Worm (Caenorhabditis elegans) whole organism, L1 larva: Measurements from ENCODE around the gene mttu-1.
A peak's percentile ranks its signal among the peaks of the same experiment; 100 is the strongest.

Experiments used
- C04F5.9 ChIP-seq: sonication (generic microtip); optimal IDR thresholded peaks from 2 replicates; lab custom pipeline; 2016; ENCODE audit warnings: missing genetic modification characterization, missing compliant biosample characterization
- C16A3.4 ChIP-seq: fragments of 150-350 bp; optimal IDR thresholded peaks from 2 replicates; lab custom pipeline; 2014; ENCODE audit warnings: missing biosample characterization, missing genetic modification characterization
- F16B12.6 ChIP-seq: fragments of 150-350 bp; optimal IDR thresholded peaks from 2 replicates; lab custom pipeline; 2014; ENCODE audit warnings: missing biosample characterization, missing genetic modification characterization
- aha-1 ChIP-seq: fragments of 150-350 bp; optimal IDR thresholded peaks from 2 replicates; lab custom pipeline; 2014; ENCODE audit warnings: missing biosample characterization, missing genetic modification characterization
- ceh-63 ChIP-seq: fragments of 200-800 bp; sonication (Bioruptor generic); optimal IDR thresholded peaks from 2 replicates; lab custom pipeline; 2018; ENCODE audit warnings: mild to moderate bottlenecking, missing genetic modification characterization, missing compliant biosample characterization
- ceh-8 ChIP-seq: fragments of 200-800 bp; sonication (Bioruptor generic); optimal IDR thresholded peaks from 2 replicates; lab custom pipeline; 2018; ENCODE audit warnings: mild to moderate bottlenecking, missing genetic modification characterization, moderate library complexity, missing compliant biosample characterization
- ceh-88 ChIP-seq: fragments of 200-800 bp; sonication (Bioruptor generic); IDR thresholded peaks from 2 replicates; pipeline ENCODE4 v1.3.6; 2022; ENCODE audit warnings: missing genetic modification characterization, missing compliant biosample characterization
- dpl-1 ChIP-seq, 3 experiments: fragments of 150-350 bp in 2 of 3; sonication (generic microtip) in 1 of 3; optimal IDR thresholded peaks; 2 replicates each; lab custom pipeline; 2014 to 2017; ENCODE audit warnings: missing biosample characterization in 3 of 3, missing genetic modification characterization in 3 of 3, missing genetic modification reagents in 3 of 3
- dsc-1 ChIP-seq: sonication (generic microtip); optimal IDR thresholded peaks from 2 replicates; lab custom pipeline; 2016; ENCODE audit warnings: mild to moderate bottlenecking, missing genetic modification characterization, missing compliant biosample characterization
- efl-1 ChIP-seq, 4 experiments: fragments of 150-350 bp; optimal IDR thresholded peaks in 3 of 4; peaks in 1 of 4; 1 replicate in 1 of 4; 2 replicates in 3 of 4; lab custom pipeline; 2014; ENCODE audit warnings: missing biosample characterization in 2 of 4, missing genetic modification characterization in 2 of 4, missing genetic modification reagents in 2 of 4
- egl-27 ChIP-seq, 2 experiments: fragments of 150-350 bp in 1 of 2; sonication (generic microtip); optimal IDR thresholded peaks; 3 replicates each; lab custom pipeline; 2017 to 2018; ENCODE audit warnings: missing biosample characterization in 2 of 2, missing genetic modification characterization in 2 of 2, missing genetic modification reagents in 2 of 2
- elt-2 ChIP-seq: sonication (generic microtip); optimal IDR thresholded peaks from 2 replicates; lab custom pipeline; 2016; ENCODE audit warnings: missing genetic modification characterization, mild to moderate bottlenecking, inconsistent platforms, missing compliant biosample characterization, missing genetic modification reagents
- fkh-10 ChIP-seq: sonication (generic microtip); optimal IDR thresholded peaks from 2 replicates; lab custom pipeline; 2017; ENCODE audit warnings: missing biosample characterization, missing genetic modification reagents, missing genetic modification characterization
- fkh-4 ChIP-seq: sonication (generic microtip); optimal IDR thresholded peaks from 2 replicates; lab custom pipeline; 2016; ENCODE audit warnings: missing compliant biosample characterization, missing genetic modification characterization, borderline replicate concordance
- fkh-8 ChIP-seq: sonication (generic microtip); optimal IDR thresholded peaks from 2 replicates; lab custom pipeline; 2016; ENCODE audit warnings: mild to moderate bottlenecking, missing genetic modification characterization, missing compliant biosample characterization
- grh-1 ChIP-seq: fragments of 200-800 bp; sonication (Bioruptor generic); IDR thresholded peaks from 2 replicates; pipeline ENCODE4 v1.3.6; 2022; ENCODE audit warnings: missing genetic modification reagents, missing genetic modification characterization, missing compliant biosample characterization
- hlh-17 ChIP-seq: fragments of 200-800 bp; sonication (Bioruptor generic); optimal IDR thresholded peaks from 2 replicates; lab custom pipeline; 2018; ENCODE audit warnings: missing genetic modification characterization, mild to moderate bottlenecking, missing compliant biosample characterization, moderate library complexity, borderline replicate concordance
- isw-1 ChIP-seq: fragments of 200-800 bp; sonication (Bioruptor generic); IDR thresholded peaks from 2 replicates; pipeline ENCODE4 v1.3.6; 2022; ENCODE audit warnings: missing genetic modification characterization, missing compliant biosample characterization
- jun-1 ChIP-seq: fragments of 150-350 bp; optimal IDR thresholded peaks from 2 replicates; lab custom pipeline; 2014; ENCODE audit warnings: missing biosample characterization, missing genetic modification reagents, missing genetic modification characterization
- lin-13 ChIP-seq: fragments of 150-350 bp; optimal IDR thresholded peaks from 2 replicates; lab custom pipeline; 2014; ENCODE audit warnings: missing biosample characterization, missing genetic modification reagents, missing genetic modification characterization
- lin-14 ChIP-seq: fragments of 200-800 bp; sonication (Bioruptor generic); optimal IDR thresholded peaks from 2 replicates; lab custom pipeline; 2018; ENCODE audit warnings: mild to moderate bottlenecking, missing genetic modification characterization, moderate library complexity, missing compliant biosample characterization
- lin-15B ChIP-seq: fragments of 150-350 bp; sonication (generic microtip); optimal IDR thresholded peaks from 3 replicates; lab custom pipeline; 2014; ENCODE audit warnings: missing biosample characterization, missing genetic modification characterization
- lin-35 ChIP-seq, 2 experiments: fragments of 150-350 bp; optimal IDR thresholded peaks; 2 replicates each; lab custom pipeline; 2014; ENCODE audit warnings: missing biosample characterization in 2 of 2, missing genetic modification characterization in 2 of 2, missing genetic modification reagents in 2 of 2
- lin-39 ChIP-seq: fragments of 150-350 bp; optimal IDR thresholded peaks from 2 replicates; lab custom pipeline; 2014; ENCODE audit warnings: missing biosample characterization, missing genetic modification reagents, missing genetic modification characterization
- lir-3 ChIP-seq: sonication (generic microtip); optimal IDR thresholded peaks from 2 replicates; lab custom pipeline; 2016; ENCODE audit warnings: mild to moderate bottlenecking, missing genetic modification characterization, moderate library complexity, missing compliant biosample characterization; ENCODE audit not compliant: poor library complexity
- mdl-1 ChIP-seq, 2 experiments: fragments of 150-350 bp; optimal IDR thresholded peaks; 2 replicates each; lab custom pipeline; 2014 to 2017; ENCODE audit warnings: missing biosample characterization in 2 of 2, missing genetic modification characterization in 2 of 2, inconsistent platforms in 1 of 2
- mef-2 ChIP-seq: fragments of 150-350 bp; optimal IDR thresholded peaks from 2 replicates; lab custom pipeline; 2014; ENCODE audit warnings: missing biosample characterization, missing genetic modification characterization
- mep-1 ChIP-seq: fragments of 150-350 bp; optimal IDR thresholded peaks from 2 replicates; lab custom pipeline; 2014; ENCODE audit warnings: missing biosample characterization, missing genetic modification characterization
- nhr-11 ChIP-seq: fragments of 150-350 bp; optimal IDR thresholded peaks from 2 replicates; lab custom pipeline; 2014; ENCODE audit warnings: missing biosample characterization, missing genetic modification characterization
- nhr-12 ChIP-seq: sonication (generic microtip); optimal IDR thresholded peaks from 2 replicates; lab custom pipeline; 2017; ENCODE audit warnings: missing biosample characterization, missing genetic modification characterization
- nhr-20 ChIP-seq: sonication (generic microtip); optimal IDR thresholded peaks from 2 replicates; lab custom pipeline; 2016; ENCODE audit warnings: mild to moderate bottlenecking, missing genetic modification characterization, missing compliant biosample characterization
- nhr-237 ChIP-seq: fragments of 150-350 bp; optimal IDR thresholded peaks from 2 replicates; lab custom pipeline; 2014; ENCODE audit warnings: missing biosample characterization, missing genetic modification characterization
- nhr-28 ChIP-seq: fragments of 150-350 bp; optimal IDR thresholded peaks from 2 replicates; lab custom pipeline; 2014; ENCODE audit warnings: missing biosample characterization, missing genetic modification characterization
- nhr-47 ChIP-seq: sonication (generic microtip); optimal IDR thresholded peaks from 2 replicates; lab custom pipeline; 2016; ENCODE audit warnings: mild to moderate bottlenecking, missing genetic modification characterization, moderate library complexity, missing compliant biosample characterization
- nhr-71 ChIP-seq: sonication (generic microtip); optimal IDR thresholded peaks from 2 replicates; lab custom pipeline; 2016; ENCODE audit warnings: mild to moderate bottlenecking, missing genetic modification characterization, moderate library complexity, missing compliant biosample characterization
- nhr-85 ChIP-seq: sonication (generic microtip); peaks from one replicate; lab custom pipeline; 2016; ENCODE audit warnings: missing genetic modification characterization, inconsistent platforms, missing compliant biosample characterization
- nhr-90 ChIP-seq: sonication (generic microtip); optimal IDR thresholded peaks from 2 replicates; lab custom pipeline; 2016; ENCODE audit warnings: mild to moderate bottlenecking, missing genetic modification characterization, missing compliant biosample characterization; ENCODE audit not compliant: poor library complexity
- pag-3 ChIP-seq: sonication (generic microtip); optimal IDR thresholded peaks from 2 replicates; lab custom pipeline; 2017; ENCODE audit warnings: missing genetic modification characterization, mild to moderate bottlenecking, missing compliant biosample characterization, antibody characterized with exemption, borderline replicate concordance; ENCODE audit not compliant: insufficient read depth
- pax-3 ChIP-seq: fragments of 200-800 bp; sonication (Bioruptor generic); optimal IDR thresholded peaks from 2 replicates; lab custom pipeline; 2018; ENCODE audit warnings: mild to moderate bottlenecking, missing genetic modification characterization, moderate library complexity, missing compliant biosample characterization
- pqm-1 ChIP-seq: sonication (generic microtip); optimal IDR thresholded peaks from 3 replicates; lab custom pipeline; 2017; ENCODE audit warnings: missing biosample characterization, missing genetic modification characterization
- skn-1 ChIP-seq: fragments of 150-350 bp; optimal IDR thresholded peaks from 2 replicates; lab custom pipeline; 2014; ENCODE audit warnings: missing biosample characterization, missing genetic modification characterization
- snu-23 ChIP-seq: sonication (generic microtip); optimal IDR thresholded peaks from 2 replicates; lab custom pipeline; 2016; ENCODE audit warnings: missing genetic modification characterization, missing compliant biosample characterization
- sox-4 ChIP-seq: sonication (generic microtip); optimal IDR thresholded peaks from 2 replicates; lab custom pipeline; 2016; ENCODE audit warnings: missing genetic modification characterization, missing compliant biosample characterization
- sup-37 ChIP-seq: fragments of 200-800 bp; sonication (Bioruptor generic); optimal IDR thresholded peaks from 2 replicates; lab custom pipeline; 2018; ENCODE audit warnings: mild to moderate bottlenecking, missing genetic modification characterization, missing compliant biosample characterization
- unc-130 ChIP-seq: fragments of 150-350 bp; optimal IDR thresholded peaks from 2 replicates; lab custom pipeline; 2017; ENCODE audit warnings: missing biosample characterization, missing genetic modification characterization, inconsistent platforms
- unc-30 ChIP-seq: sonication (generic microtip); optimal IDR thresholded peaks from 2 replicates; lab custom pipeline; 2017; ENCODE audit warnings: missing biosample characterization, missing genetic modification characterization
- unc-62 ChIP-seq: fragments of 150-350 bp; optimal IDR thresholded peaks from 2 replicates; lab custom pipeline; 2014; ENCODE audit warnings: missing biosample characterization, missing genetic modification reagents, missing genetic modification characterization
- unc-86 ChIP-seq: sonication (generic microtip); optimal IDR thresholded peaks from 2 replicates; lab custom pipeline; 2016; ENCODE audit warnings: missing genetic modification characterization, missing compliant biosample characterization
- vab-15 ChIP-seq: sonication (generic microtip); optimal IDR thresholded peaks from 2 replicates; lab custom pipeline; 2017; ENCODE audit warnings: missing genotype, mild to moderate bottlenecking, missing genetic modification characterization, missing compliant biosample characterization
- zag-1 ChIP-seq: fragments of 150-350 bp; optimal IDR thresholded peaks from 2 replicates; lab custom pipeline; 2014; ENCODE audit warnings: missing biosample characterization, missing genetic modification characterization
- zip-4 ChIP-seq: fragments of 200-800 bp; sonication (Bioruptor generic); optimal IDR thresholded peaks from 2 replicates; lab custom pipeline; 2018; ENCODE audit warnings: mild to moderate bottlenecking, missing genetic modification characterization, moderate library complexity, missing compliant biosample characterization
- ztf-4 ChIP-seq: fragments of 150-350 bp; optimal IDR thresholded peaks from 2 replicates; lab custom pipeline; 2014; ENCODE audit warnings: missing biosample characterization, missing genetic modification characterization

mttu-1 gene

ce11 chrIV:11314885-11315284 is 18.2 kb upstream of the mttu-1 start, which contains the start of the genes B0035.3, B0035.22 and pfd-4 (continued):
- no peak for TF ChIP-seq elt-2 (tag; lab: Kevin White, UChicago)
- TF ChIP-seq unc-30 (tag; lab: Kevin White, UChicago) = no peak
- TF ChIP-seq lin-13 (GFP tag; lab: Kevin White, UChicago) = no peak
- TF ChIP-seq C16A3.4 = peak; percentile 33
- peak; percentile 74 for TF ChIP-seq lin-14 (GFP tag; lab: Kevin White, UChicago)
- no peak for TF ChIP-seq nhr-237 (tag; lab: Kevin White, UChicago)
- peak; percentile 73 for TF ChIP-seq C04F5.9 (tag; lab: Kevin White, UChicago)
- no peak for TF ChIP-seq nhr-12 (tag; lab: Kevin White, UChicago)
- TF ChIP-seq F16B12.6 (tag; lab: Kevin White, UChicago) = no peak
- TF ChIP-seq zip-4 (GFP tag; lab: Kevin White, UChicago) = no peak
- no peak for TF ChIP-seq jun-1 (tag; lab: Kevin White, UChicago)
- TF ChIP-seq pqm-1 (tag; lab: Kevin White, UChicago) = no peak
- no peak for TF ChIP-seq egl-27 (tag; optimal IDR thresholded peaks at IDR 0.05; lab: Kevin White, UChicago)
- peak; percentile 14 to 60 for TF ChIP-seq efl-1 (optimal IDR thresholded peaks at IDR 0.05; lab: Kevin White, UChicago)
- TF ChIP-seq efl-1 (GFP tag; optimal IDR thresholded peaks at IDR 0.05 in 1 of 2; lab: Kevin White, UChicago) = peak; percentile 45 to 73
- peak; percentile 45 for TF ChIP-seq unc-130 (tag; lab: Kevin White, UChicago)
- no peak for TF ChIP-seq zag-1 (tag; lab: Kevin White, UChicago)
- TF ChIP-seq ceh-63 (GFP tag; lab: Kevin White, UChicago) = no peak
- TF ChIP-seq fkh-8 (tag; lab: Kevin White, UChicago) = peak; percentile 39
- no peak for TF ChIP-seq aha-1 (tag; lab: Kevin White, UChicago)
- peak; percentile 84 for TF ChIP-seq fkh-4 (tag; lab: Kevin White, UChicago)
- TF ChIP-seq lin-15B (tag; lab: Kevin White, UChicago) = peak; percentile 77
- TF ChIP-seq mep-1 (tag; lab: Kevin White, UChicago) = peak; percentile 66
- no peak for TF ChIP-seq vab-15 (tag; lab: Kevin White, UChicago)
- TF ChIP-seq sup-37 = no peak
- peak; percentile 35 to 50 for TF ChIP-seq lin-35 (GFP tag; optimal IDR thresholded peaks at IDR 0.05; lab: Kevin White, UChicago)
- no peak for TF ChIP-seq skn-1 (tag; lab: Kevin White, UChicago)
- TF ChIP-seq nhr-20 (tag; lab: Kevin White, UChicago) = peak; percentile 70
- TF ChIP-seq sox-4 (tag; lab: Kevin White, UChicago) = peak; percentile 67
- peak in 1 of 2 experiments; percentile 3 for TF ChIP-seq mdl-1 (tag; optimal IDR thresholded peaks at IDR 0.05; lab: Kevin White, UChicago)
- TF ChIP-seq nhr-28 (tag; lab: Kevin White, UChicago) = no peak
- TF ChIP-seq ceh-8 (GFP tag; lab: Kevin White, UChicago) = no peak
- TF ChIP-seq nhr-11 = no peak
- TF ChIP-seq hlh-17 (GFP tag; lab: Kevin White, UChicago) = no peak
- peak; percentile 76 for TF ChIP-seq snu-23 (GFP tag; lab: Kevin White, UChicago)
- TF ChIP-seq isw-1 (GFP tag; lab: Robert Waterston, UW) = no peak
- peak; percentile 80 for TF ChIP-seq dsc-1
- no peak for TF ChIP-seq ceh-88 (GFP tag; lab: Robert Waterston, UW)
- TF ChIP-seq mef-2 (tag; lab: Kevin White, UChicago) = no peak
- TF ChIP-seq pag-3 (tag; lab: Kevin White, UChicago) = no peak
- TF ChIP-seq grh-1 (GFP tag; lab: Robert Waterston, UW) = no peak
- TF ChIP-seq lin-39 (tag; lab: Kevin White, UChicago) = no peak
- TF ChIP-seq fkh-10 = no peak
- peak; percentile 84 for TF ChIP-seq nhr-85 (tag; lab: Kevin White, UChicago)
- peak; percentile 90 for TF ChIP-seq lir-3 (tag; lab: Kevin White, UChicago)
- peak; percentile 41 to 57 (median 45) for TF ChIP-seq dpl-1 (GFP tag; optimal IDR thresholded peaks at IDR 0.05; lab: Kevin White, UChicago)
- TF ChIP-seq ztf-4 (tag; lab: Kevin White, UChicago) = no peak
- TF ChIP-seq nhr-47 = peak; percentile 82
- no peak for TF ChIP-seq unc-62
- peak; percentile 73 for TF ChIP-seq pax-3 (tag; lab: Kevin White, UChicago)
- peak; percentile 82 for TF ChIP-seq nhr-71 (tag; lab: Kevin White, UChicago)
- peak; percentile 86 for TF ChIP-seq nhr-90 (tag; lab: Kevin White, UChicago)
- TF ChIP-seq unc-86 (tag; lab: Kevin White, UChicago) = peak; percentile 49
